Worm (Caenorhabditis elegans) whole organism, L4/young adult: ENCODE measurements around the gene mett-10.

Experiments used
- W03F9.2 ChIP-seq: fragments of 150-350 bp; optimal IDR thresholded peaks from 2 replicates; lab custom pipeline; 2014; ENCODE audit warnings: missing biosample characterization, missing genetic modification characterization
- him-1 ChIP-seq: sonication (generic microtip); optimal IDR thresholded peaks from 2 replicates; lab custom pipeline; 2016; ENCODE audit warnings: missing genotype, missing genetic modification reagents, missing genetic modification characterization, missing compliant biosample characterization

DNA sequence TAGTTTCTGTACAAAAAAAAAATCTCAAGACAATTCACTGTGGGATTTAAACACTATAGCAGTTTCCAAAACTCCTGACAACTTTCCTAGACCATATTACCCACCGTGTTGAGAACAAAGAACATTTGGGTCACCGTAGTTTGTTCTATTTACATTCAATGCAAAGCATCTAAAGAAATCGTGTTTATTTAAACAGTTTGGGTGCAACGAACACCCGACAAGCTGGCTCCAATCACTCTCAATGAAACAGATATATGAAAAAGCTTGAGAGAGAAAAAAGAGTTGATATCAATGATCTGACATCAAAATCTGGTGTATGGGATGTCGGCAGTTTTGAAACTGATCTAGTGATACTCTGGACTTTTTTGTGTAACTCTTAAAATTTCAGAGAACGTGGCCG is 40.2 kb downstream of the mett-10 start:
- TF ChIP-seq him-1, result no peak
- no peak for TF ChIP-seq W03F9.2
